Fruit fly (Drosophila melanogaster) whole organism, embryonic: Measurements from ENCODE around the gene RpS28b.
A peak's percentile ranks its signal among the peaks of the same experiment; 100 is the strongest.

Experiments
- Bdp1 ChIP-seq: fragments of 200-800 bp; sonication (Bioruptor generic); optimal IDR thresholded peaks from 3 replicates; lab custom pipeline; 2016; ENCODE audit warnings: missing biosample characterization, missing genetic modification characterization
- CG10147 ChIP-seq: fragments of 200-800 bp; sonication (Bioruptor generic); optimal IDR thresholded peaks from 2 replicates; lab custom pipeline; 2019; ENCODE audit warnings: missing biosample characterization, mild to moderate bottlenecking, missing genetic modification characterization, moderate library complexity
- CG1024 ChIP-seq: fragments of 200-800 bp; sonication (Bioruptor generic); IDR thresholded peaks from 2 replicates; pipeline ENCODE4 v1.3.6; 2022; ENCODE audit warnings: missing biosample characterization, missing genetic modification characterization
- CG10366 ChIP-seq: fragments of 200-800 bp; sonication (Bioruptor generic); IDR thresholded peaks from 2 replicates; pipeline ENCODE4 v1.3.6; 2022; ENCODE audit warnings: missing biosample characterization, missing genetic modification characterization
- CG12071 ChIP-seq: fragments of 200-800 bp; sonication (Bioruptor generic); optimal IDR thresholded peaks from 3 replicates; lab custom pipeline; 2018; ENCODE audit warnings: missing biosample characterization, mild to moderate bottlenecking, missing genetic modification characterization
- CG12769 ChIP-seq: fragments of 200-800 bp; sonication (Bioruptor generic); optimal IDR thresholded peaks from 2 replicates; lab custom pipeline; 2019; ENCODE audit warnings: missing biosample characterization, mild to moderate bottlenecking, missing genetic modification characterization, moderate library complexity
- CG14860 ChIP-seq: fragments of 200-800 bp; sonication (Bioruptor generic); IDR thresholded peaks from 3 replicates; pipeline ENCODE4 v1.3.6; 2022; ENCODE audit warnings: missing biosample characterization, missing genetic modification characterization; ENCODE audit not compliant: partially characterized antibody
- CG15073 ChIP-seq: fragments of 200-800 bp; sonication (Bioruptor generic); optimal IDR thresholded peaks from 2 replicates; lab custom pipeline; 2016; ENCODE audit warnings: missing biosample characterization, missing genetic modification characterization
- CG1602 ChIP-seq: fragments of 200-800 bp; sonication (Bioruptor generic); optimal IDR thresholded peaks from 3 replicates; lab custom pipeline; 2016; ENCODE audit warnings: missing biosample characterization, missing genetic modification characterization
- CG1647 ChIP-seq: fragments of 200-800 bp; sonication (Bioruptor generic); optimal IDR thresholded peaks from 3 replicates; lab custom pipeline; 2016; ENCODE audit warnings: missing biosample characterization, missing genetic modification characterization
- CG16863 ChIP-seq: fragments of 200-800 bp; sonication (Bioruptor generic); optimal IDR thresholded peaks from 3 replicates; lab custom pipeline; 2016; ENCODE audit warnings: missing biosample characterization, missing genetic modification characterization
- CG1792 ChIP-seq: fragments of 200-800 bp; sonication (Bioruptor generic); optimal IDR thresholded peaks from 2 replicates; lab custom pipeline; 2016; ENCODE audit warnings: missing biosample characterization, missing genetic modification characterization
- CG18764 ChIP-seq: fragments of 200-800 bp; sonication (Bioruptor generic); optimal IDR thresholded peaks from 3 replicates; lab custom pipeline; 2016; ENCODE audit warnings: missing biosample characterization, missing genetic modification characterization
- CG2202 ChIP-seq: fragments of 200-800 bp; sonication (Bioruptor generic); optimal IDR thresholded peaks from 2 replicates; lab custom pipeline; 2018; ENCODE audit warnings: missing biosample characterization, mild to moderate bottlenecking, missing genetic modification characterization
- CG31388 ChIP-seq: fragments of 200-800 bp; sonication (Bioruptor generic); optimal IDR thresholded peaks from 2 replicates; lab custom pipeline; 2016; ENCODE audit warnings: missing biosample characterization, missing genetic modification characterization
- CG31441 ChIP-seq: fragments of 200-800 bp; sonication (Bioruptor generic); IDR thresholded peaks from 2 replicates; pipeline ENCODE4 v1.3.6; 2022; ENCODE audit warnings: missing biosample characterization, missing genetic modification characterization
- CG32532 ChIP-seq: fragments of 200-800 bp; sonication (Bioruptor generic); IDR thresholded peaks from 2 replicates; pipeline ENCODE4 v1.3.6; 2022; ENCODE audit warnings: missing biosample characterization, missing genetic modification characterization
- CG3281 ChIP-seq: fragments of 200-800 bp; sonication (Bioruptor generic); optimal IDR thresholded peaks from 3 replicates; lab custom pipeline; 2017; ENCODE audit warnings: missing biosample characterization, mild to moderate bottlenecking, missing genetic modification characterization
- CG8478 ChIP-seq: fragments of >200 bp; optimal IDR thresholded peaks from 2 replicates; lab custom pipeline; 2018
- CTCF ChIP-seq: fragments of 200-800 bp; sonication (Bioruptor generic); optimal IDR thresholded peaks from 2 replicates; lab custom pipeline; 2017; ENCODE audit warnings: missing biosample characterization, mild to moderate bottlenecking, missing genetic modification characterization, moderate library complexity
- D19B ChIP-seq: fragments of 200-800 bp; sonication (Bioruptor generic); optimal IDR thresholded peaks from 2 replicates; lab custom pipeline; 2017; ENCODE audit warnings: missing biosample characterization, mild to moderate bottlenecking, missing genetic modification characterization
- Gug ChIP-seq: fragments of 200-800 bp; sonication (Bioruptor generic); IDR thresholded peaks from 4 replicates; pipeline ENCODE4 v1.3.6; 2022; ENCODE audit warnings: missing biosample characterization, missing genetic modification characterization
- Lhr ChIP-seq: fragments of 200-800 bp; sonication (Bioruptor generic); optimal IDR thresholded peaks from 3 replicates; lab custom pipeline; 2017; ENCODE audit warnings: mild to moderate bottlenecking, missing biosample characterization, missing genetic modification reagents, missing genetic modification characterization
- Mes4 ChIP-seq: fragments of 200-800 bp; sonication (Bioruptor generic); optimal IDR thresholded peaks from 2 replicates; lab custom pipeline; 2016; ENCODE audit warnings: missing biosample characterization, missing genetic modification characterization
- Optix ChIP-seq: fragments of 200-800 bp; sonication (Bioruptor generic); IDR thresholded peaks from 3 replicates; pipeline ENCODE4 v1.3.6; 2022; ENCODE audit warnings: missing biosample characterization, missing genetic modification characterization
- PHDP ChIP-seq: fragments of 200-800 bp; sonication (Bioruptor generic); optimal IDR thresholded peaks from 3 replicates; lab custom pipeline; 2018; ENCODE audit warnings: missing biosample characterization, mild to moderate bottlenecking, missing genetic modification characterization, moderate library complexity
- TFAM ChIP-seq: fragments of 200-800 bp; sonication (Bioruptor generic); optimal IDR thresholded peaks from 2 replicates; lab custom pipeline; 2017; ENCODE audit warnings: missing biosample characterization, missing genetic modification characterization, inconsistent platforms
- Xrp1 ChIP-seq: fragments of 200-800 bp; sonication (Bioruptor generic); IDR thresholded peaks from 2 replicates; pipeline ENCODE4 v1.3.6; 2022; ENCODE audit warnings: missing biosample characterization, missing genetic modification characterization
- ara ChIP-seq: fragments of 200-800 bp; sonication (Bioruptor generic); IDR thresholded peaks from 2 replicates; pipeline ENCODE4 v1.3.6; 2022; ENCODE audit warnings: missing biosample characterization, missing genetic modification characterization
- bbx ChIP-seq: fragments of 200-800 bp; sonication (Bioruptor generic); IDR thresholded peaks from 2 replicates; pipeline ENCODE4 v1.3.6; 2022; ENCODE audit warnings: missing biosample characterization, missing genetic modification characterization; ENCODE audit not compliant: partially characterized antibody
- cato ChIP-seq: fragments of 200-800 bp; sonication (Bioruptor generic); optimal IDR thresholded peaks from 2 replicates; lab custom pipeline; 2016; ENCODE audit warnings: missing biosample characterization, missing genetic modification characterization, borderline replicate concordance
- cg ChIP-seq: fragments of 200-800 bp; sonication (Bioruptor generic); optimal IDR thresholded peaks from 3 replicates; lab custom pipeline; 2019; ENCODE audit warnings: missing biosample characterization, mild to moderate bottlenecking, missing genetic modification characterization, moderate library complexity
- chm ChIP-seq: fragments of 200-800 bp; sonication (Bioruptor generic); IDR thresholded peaks from 2 replicates; pipeline ENCODE4 v1.3.6; 2022; ENCODE audit warnings: missing biosample characterization, missing genetic modification characterization
- en ChIP-seq: fragments of 200-800 bp; sonication (Bioruptor generic); optimal IDR thresholded peaks from 2 replicates; lab custom pipeline; 2016; ENCODE audit warnings: missing biosample characterization, missing genetic modification characterization
- esg ChIP-seq: fragments of 200-800 bp; sonication (Bioruptor generic); conservative IDR thresholded peaks from 2 replicates; pipeline ENCODE4 v1.3.6; 2022; ENCODE audit warnings: missing biosample characterization, missing genetic modification characterization
- eve ChIP-seq, 2 experiments: fragments of >200 bp; optimal IDR thresholded peaks; 2 replicates each; lab custom pipeline; 2017; ENCODE audit warnings: missing biosample characterization in 2 of 2, missing genetic modification characterization in 2 of 2
- fd64A ChIP-seq: fragments of 200-800 bp; sonication (Bioruptor generic); optimal IDR thresholded peaks from 3 replicates; lab custom pipeline; 2018; ENCODE audit warnings: missing biosample characterization, mild to moderate bottlenecking, missing genetic modification characterization
- gem ChIP-seq: fragments of 200-800 bp; sonication (Bioruptor generic); optimal IDR thresholded peaks from 2 replicates; lab custom pipeline; 2019; ENCODE audit warnings: missing biosample characterization, mild to moderate bottlenecking, missing genetic modification characterization, moderate library complexity
- gro ChIP-seq: fragments of 200-800 bp; sonication (Bioruptor generic); optimal IDR thresholded peaks from 2 replicates; lab custom pipeline; 2016; ENCODE audit warnings: missing biosample characterization, missing genetic modification characterization
- hth ChIP-seq: fragments of >200 bp; optimal IDR thresholded peaks from 2 replicates; lab custom pipeline; 2017; ENCODE audit warnings: inconsistent platforms
- mirr ChIP-seq: fragments of 200-800 bp; sonication (Bioruptor generic); optimal IDR thresholded peaks from 3 replicates; lab custom pipeline; 2018; ENCODE audit warnings: missing biosample characterization, mild to moderate bottlenecking, missing genetic modification characterization
- mld ChIP-seq: fragments of 200-800 bp; sonication (Bioruptor generic); IDR thresholded peaks from 3 replicates; pipeline ENCODE4 v1.3.6; 2022; ENCODE audit warnings: missing biosample characterization, missing genetic modification characterization; ENCODE audit not compliant: partially characterized antibody
- onecut ChIP-seq: fragments of 200-800 bp; sonication (Bioruptor generic); IDR thresholded peaks from 2 replicates; pipeline ENCODE4 v1.3.6; 2022; ENCODE audit warnings: missing biosample characterization, missing genetic modification characterization
- pan ChIP-seq, 4 experiments: fragments of >200 bp in 3 of 4; fragments of 200-800 bp in 1 of 4; sonication (Bioruptor generic) in 1 of 4; optimal IDR thresholded peaks in 3 of 4; IDR thresholded peaks in 1 of 4; 2 replicates each; pipeline versions ENCODE4 v1.3.6 to Lab custom; 2017 to 2022; ENCODE audit warnings: missing biosample characterization in 2 of 4, missing genetic modification characterization in 2 of 4, mixed read lengths in 1 of 4
- rib ChIP-seq: fragments of 200-800 bp; sonication (Bioruptor generic); IDR thresholded peaks from 2 replicates; pipeline ENCODE4 v1.3.6; 2022; ENCODE audit warnings: missing biosample characterization, missing genetic modification characterization
- sc ChIP-seq, 3 experiments: fragments of >200 bp in 2 of 3; fragments of 200-800 bp in 1 of 3; sonication (Bioruptor generic) in 1 of 3; optimal IDR thresholded peaks; 2 replicates in 2 of 3; 3 replicates in 1 of 3; lab custom pipeline; 2017; ENCODE audit warnings: mild to moderate bottlenecking in 1 of 3, missing biosample characterization in 1 of 3, missing genetic modification characterization in 1 of 3, missing genetic modification reagents in 1 of 3
- sisA ChIP-seq: fragments of 200-800 bp; sonication (Bioruptor generic); IDR thresholded peaks from 2 replicates; pipeline ENCODE4 v1.3.6; 2022; ENCODE audit warnings: missing biosample characterization, missing genetic modification characterization
- ssp ChIP-seq: fragments of 200-800 bp; sonication (Bioruptor generic); IDR thresholded peaks from 2 replicates; pipeline ENCODE4 v1.3.6; 2022; ENCODE audit warnings: missing biosample characterization, missing genetic modification characterization
- z ChIP-seq: fragments of 200-800 bp; sonication (Bioruptor generic); IDR thresholded peaks from 3 replicates; pipeline ENCODE4 v1.3.6; 2022; ENCODE audit warnings: missing biosample characterization, missing genetic modification characterization

RpS28b gene

DNA sequence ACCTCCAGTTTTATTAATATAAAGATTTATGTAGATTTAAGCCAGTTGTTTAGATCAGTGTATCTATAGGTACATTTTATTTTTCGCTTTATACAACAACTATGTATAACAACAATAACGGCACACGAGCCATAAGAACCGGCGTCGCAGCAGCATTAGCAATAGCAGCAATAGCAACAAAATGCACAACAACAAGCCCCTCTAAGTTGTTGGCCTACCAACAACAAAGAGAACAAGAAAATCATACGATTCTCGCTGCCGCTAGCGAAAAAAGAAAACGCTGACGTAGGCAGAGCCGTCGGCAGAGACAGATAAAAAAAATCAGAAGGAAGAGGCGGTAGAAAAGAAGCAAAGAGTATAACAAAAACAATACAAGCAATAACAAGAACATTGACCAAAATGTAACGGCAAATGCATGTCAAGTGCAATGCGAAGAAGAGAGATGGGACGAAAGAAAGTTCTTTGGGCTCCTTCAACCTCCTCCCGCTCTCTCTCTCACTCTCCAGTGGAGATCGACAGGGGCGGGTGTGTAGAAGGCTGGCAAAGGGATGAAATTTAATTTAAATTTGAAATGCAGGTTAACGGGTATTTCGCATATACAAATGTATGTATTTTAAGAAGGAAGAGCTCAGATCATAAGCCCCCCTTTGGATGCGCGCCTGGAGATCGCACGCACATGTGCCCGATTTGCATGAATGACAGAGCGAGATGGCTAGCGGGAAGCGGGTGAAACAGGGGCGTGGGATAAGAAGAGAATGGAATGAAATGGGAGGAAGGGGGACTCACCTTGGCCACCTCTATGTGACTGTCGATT lies 24.5 kb downstream of the RpS28b start (continued):
- TF ChIP-seq cato (GFP tag; lab: Kevin White, UChicago) (peak; percentile 98), Optix (GFP tag; lab: Robert Waterston, UW) (peak; percentile 99), gro (GFP tag; lab: Kevin White, UChicago) (peak; percentile 98), CG1602 (peak; percentile 99), PHDP (tag; lab: Kevin White, UChicago) (peak; percentile 97), CG3281 (GFP tag; lab: Kevin White, UChicago) (peak; percentile 94), z (GFP tag; lab: Robert Waterston, UW) (peak; percentile 81; the same call in 2 of the 3 replicates), bbx (GFP tag; lab: Robert Waterston, UW) (no peak), Lhr (GFP tag; lab: Kevin White, UChicago) (peak; percentile 97), cg (no peak), CG12071 (peak; percentile 96), Xrp1 (GFP tag; lab: Robert Waterston, UW) (peak; percentile 100), ssp (GFP tag; lab: Robert Waterston, UW) (peak; percentile 94), rib (GFP tag; lab: Robert Waterston, UW) (peak; percentile 98), Mes4 (GFP tag; lab: Kevin White, UChicago) (peak; percentile 98), CG1792 (GFP tag; lab: Kevin White, UChicago) (peak; percentile 97), D19B (GFP tag; lab: Kevin White, UChicago) (peak; percentile 92), CG31441 (GFP tag; lab: Robert Waterston, UW) (peak; percentile 95), CG15073 (GFP tag; lab: Kevin White, UChicago) (peak; percentile 89), pan (optimal IDR thresholded peaks at IDR 0.05; lab: Kevin White, UChicago) (no peak), pan (GFP tag; optimal IDR thresholded peaks at IDR 0.05 in 1 of 2, IDR thresholded peaks at IDR 0.05 in 1 of 2) (peak in 1 of 2 experiments; percentile 98), en (GFP tag; lab: Kevin White, UChicago) (peak; percentile 94), CG18764 (GFP tag; lab: Kevin White, UChicago) (peak; percentile 94), eve (GFP tag; optimal IDR thresholded peaks at IDR 0.05; lab: Kevin White, UChicago) (peak; percentile 77 to 94), chm (GFP tag; lab: Robert Waterston, UW) (peak; percentile 99), CG32532 (GFP tag; lab: Robert Waterston, UW) (peak; percentile 99), Bdp1 (GFP tag; lab: Kevin White, UChicago) (peak; percentile 93), gem (peak; percentile 99), sisA (GFP tag; lab: Robert Waterston, UW) (peak; percentile 99), CG8478 (lab: Kevin White, UChicago) (no peak), CG1024 (peak; percentile 96), esg (GFP tag; lab: Robert Waterston, UW) (peak; percentile 97), CG12769 (peak; percentile 99), mirr (peak; percentile 65), CG2202 (tag; lab: Kevin White, UChicago) (peak; percentile 99), CG31388 (GFP tag; lab: Kevin White, UChicago) (peak; percentile 94), CG16863 (peak; percentile 99), onecut (peak; percentile 96), Gug (GFP tag; lab: Robert Waterston, UW) (peak; percentile 99), fd64A (GFP tag; lab: Kevin White, UChicago) (peak; percentile 97), CTCF (GFP tag; lab: Kevin White, UChicago) (peak; percentile 61), ara (GFP tag; lab: Robert Waterston, UW) (peak; percentile 99), hth (lab: Kevin White, UChicago) (no peak), CG10366 (peak; percentile 99), TFAM (peak; percentile 89), CG14860 (GFP tag; lab: Robert Waterston, UW) (no peak), CG1647 (GFP tag; lab: Kevin White, UChicago) (peak; percentile 97), sc (optimal IDR thresholded peaks at IDR 0.05; lab: Kevin White, UChicago) (no peak), sc (GFP tag; optimal IDR thresholded peaks at IDR 0.05; lab: Kevin White, UChicago) (peak; percentile 99), mld (GFP tag; lab: Robert Waterston, UW) (no peak), CG10147 (peak; percentile 90)
